Worm (Caenorhabditis elegans) whole organism, young adult: Measurements from ENCODE around the gene F16G10.3.

Experiments
- C17E4.6 ChIP-seq: fragments of 200-800 bp; sonication (Bioruptor generic); IDR thresholded peaks from 2 replicates; pipeline ENCODE4 v1.3.6; 2022; ENCODE audit warnings: missing genetic modification reagents, missing genetic modification characterization, missing compliant biosample characterization
- D2030.7 ChIP-seq: fragments of 200-800 bp; sonication (Bioruptor generic); IDR thresholded peaks from 2 replicates; pipeline ENCODE4 v1.3.6; 2022; ENCODE audit warnings: missing genetic modification reagents, missing genetic modification characterization, missing compliant biosample characterization
- F33H1.4 ChIP-seq: fragments of 200-800 bp; sonication (Bioruptor generic); IDR thresholded peaks from 2 replicates; pipeline ENCODE4 v1.3.6; 2022; ENCODE audit warnings: missing genetic modification reagents, missing genetic modification characterization, missing compliant biosample characterization
- F39B2.1 ChIP-seq: fragments of 200-800 bp; sonication (Bioruptor generic); IDR thresholded peaks from 2 replicates; pipeline ENCODE4 v1.3.6; 2022; ENCODE audit warnings: missing genetic modification reagents, missing genetic modification characterization, missing compliant biosample characterization
- F55B11.4 ChIP-seq: sonication (generic microtip); optimal IDR thresholded peaks from 2 replicates; lab custom pipeline; 2016; ENCODE audit warnings: missing compliant biosample characterization, missing genetic modification characterization, borderline replicate concordance; ENCODE audit not compliant: insufficient read depth
- Y56A3A.18 ChIP-seq: fragments of 200-800 bp; sonication (Bioruptor generic); IDR thresholded peaks from 2 replicates; pipeline ENCODE4 v1.3.6; 2022; ENCODE audit warnings: missing genetic modification reagents, missing genetic modification characterization, missing compliant biosample characterization
- Y79H2A.3 ChIP-seq: fragments of 200-800 bp; sonication (Bioruptor generic); conservative IDR thresholded peaks from 2 replicates; pipeline ENCODE4 v1.3.6; 2022; ENCODE audit warnings: missing genetic modification reagents, missing genetic modification characterization, missing compliant biosample characterization
- akir-1 ChIP-seq: fragments of 200-800 bp; sonication (Bioruptor generic); optimal IDR thresholded peaks from 2 replicates; lab custom pipeline; 2018; ENCODE audit warnings: mild to moderate bottlenecking, missing genetic modification characterization, moderate library complexity, missing compliant biosample characterization
- aptf-3 ChIP-seq: fragments of 200-800 bp; sonication (Bioruptor generic); IDR thresholded peaks from 2 replicates; pipeline ENCODE4 v1.3.6; 2022; ENCODE audit warnings: missing genetic modification characterization, missing compliant biosample characterization
- atf-7 ChIP-seq: sonication (generic microtip); optimal IDR thresholded peaks from 2 replicates; lab custom pipeline; 2017; ENCODE audit warnings: mild to moderate bottlenecking, missing genetic modification characterization, missing compliant biosample characterization
- attf-3 ChIP-seq: fragments of 200-800 bp; sonication (Bioruptor generic); conservative IDR thresholded peaks from 2 replicates; pipeline ENCODE4 v1.3.6; 2022; ENCODE audit warnings: missing genetic modification reagents, missing genetic modification characterization, missing compliant biosample characterization
- attf-6 ChIP-seq: fragments of 200-800 bp; sonication (Bioruptor generic); IDR thresholded peaks from 2 replicates; pipeline ENCODE4 v1.3.6; 2022; ENCODE audit warnings: missing genetic modification reagents, missing genetic modification characterization, missing compliant biosample characterization
- bed-1 ChIP-seq: fragments of 200-800 bp; sonication (Bioruptor generic); IDR thresholded peaks from 2 replicates; pipeline ENCODE4 v1.3.6; 2022; ENCODE audit warnings: missing genetic modification reagents, missing genetic modification characterization, missing compliant biosample characterization
- ceh-40 ChIP-seq: fragments of 200-800 bp; sonication (Bioruptor generic); IDR thresholded peaks from 2 replicates; pipeline ENCODE4 v1.3.6; 2022; ENCODE audit warnings: missing genetic modification characterization, missing compliant biosample characterization
- ceh-79 ChIP-seq: sonication (generic microtip); optimal IDR thresholded peaks from 2 replicates; lab custom pipeline; 2017; ENCODE audit warnings: mild to moderate bottlenecking, missing genetic modification characterization, missing compliant biosample characterization
- ceh-91 ChIP-seq: fragments of 200-800 bp; sonication (Bioruptor generic); IDR thresholded peaks from 2 replicates; pipeline ENCODE4 v1.3.6; 2022; ENCODE audit warnings: missing genetic modification reagents, missing genetic modification characterization, missing compliant biosample characterization
- chd-7 ChIP-seq: sonication (generic microtip); optimal IDR thresholded peaks from 2 replicates; lab custom pipeline; 2016; ENCODE audit warnings: mild to moderate bottlenecking, missing genetic modification characterization, moderate library complexity, missing compliant biosample characterization
- efl-1 ChIP-seq: fragments of 150-350 bp; optimal IDR thresholded peaks from 2 replicates; lab custom pipeline; 2014; ENCODE audit warnings: missing biosample characterization, missing genetic modification reagents, missing genetic modification characterization
- egl-44 ChIP-seq: fragments of 200-800 bp; sonication (Bioruptor generic); IDR thresholded peaks from 2 replicates; pipeline ENCODE4 v1.3.6; 2022; ENCODE audit warnings: missing genetic modification reagents, missing genetic modification characterization, missing compliant biosample characterization
- ets-4 ChIP-seq: fragments of 200-800 bp; sonication (Bioruptor generic); optimal IDR thresholded peaks from 2 replicates; lab custom pipeline; 2018; ENCODE audit warnings: mild to moderate bottlenecking, missing genetic modification characterization, missing compliant biosample characterization
- fkh-3 ChIP-seq: sonication (generic microtip); optimal IDR thresholded peaks from 2 replicates; lab custom pipeline; 2016; ENCODE audit warnings: mild to moderate bottlenecking, missing genetic modification characterization, missing compliant biosample characterization
- lin-26 ChIP-seq: fragments of 200-800 bp; sonication (Bioruptor generic); IDR thresholded peaks from 2 replicates; pipeline ENCODE4 v1.3.6; 2022; ENCODE audit warnings: missing genetic modification reagents, missing genetic modification characterization, missing compliant biosample characterization
- lin-40 ChIP-seq: sonication (generic microtip); optimal IDR thresholded peaks from 2 replicates; lab custom pipeline; 2016; ENCODE audit warnings: missing genetic modification characterization, mild to moderate bottlenecking, missing compliant biosample characterization, missing genotype, missing genetic modification reagents
- lsy-27 ChIP-seq: sonication (generic microtip); optimal IDR thresholded peaks from 2 replicates; lab custom pipeline; 2017; ENCODE audit warnings: missing genetic modification characterization, mild to moderate bottlenecking, missing compliant biosample characterization, antibody characterized with exemption, missing genotype, borderline replicate concordance; ENCODE audit not compliant: insufficient read depth
- madf-8 ChIP-seq: fragments of 200-800 bp; sonication (Bioruptor generic); conservative IDR thresholded peaks from 2 replicates; pipeline ENCODE4 v1.3.6; 2022; ENCODE audit warnings: missing genetic modification reagents, missing genetic modification characterization, missing compliant biosample characterization
- mel-28 ChIP-seq: sonication (generic microtip); optimal IDR thresholded peaks from 2 replicates; lab custom pipeline; 2016; ENCODE audit warnings: borderline replicate concordance, mild to moderate bottlenecking, missing genetic modification characterization, missing compliant biosample characterization
- mxl-1 ChIP-seq: sonication (generic microtip); optimal IDR thresholded peaks from 2 replicates; lab custom pipeline; 2016; ENCODE audit warnings: missing genetic modification characterization, missing compliant biosample characterization
- nhr-179 ChIP-seq: sonication (generic microtip); optimal IDR thresholded peaks from 2 replicates; lab custom pipeline; 2016; ENCODE audit warnings: mild to moderate bottlenecking, missing genetic modification characterization, missing compliant biosample characterization
- nhr-27 ChIP-seq: fragments of 200-800 bp; sonication (Bioruptor generic); optimal IDR thresholded peaks from 2 replicates; lab custom pipeline; 2018; ENCODE audit warnings: mild to moderate bottlenecking, missing genetic modification characterization, moderate library complexity, missing compliant biosample characterization
- nhr-80 ChIP-seq: sonication (generic microtip); optimal IDR thresholded peaks from 2 replicates; lab custom pipeline; 2016; ENCODE audit warnings: missing genetic modification characterization, missing compliant biosample characterization
- rcor-1 ChIP-seq: fragments of 200-800 bp; sonication (Bioruptor generic); IDR thresholded peaks from 2 replicates; pipeline ENCODE4 v1.3.6; 2022; ENCODE audit warnings: missing genetic modification reagents, missing genetic modification characterization, missing compliant biosample characterization
- sea-2 ChIP-seq: fragments of 200-800 bp; sonication (Bioruptor generic); IDR thresholded peaks from 2 replicates; pipeline ENCODE4 v1.3.6; 2022; ENCODE audit warnings: missing genetic modification characterization, missing compliant biosample characterization
- snpc-1.3 ChIP-seq: sonication (generic microtip); optimal IDR thresholded peaks from 2 replicates; lab custom pipeline; 2017; ENCODE audit warnings: missing genetic modification characterization, mild to moderate bottlenecking, missing compliant biosample characterization, antibody characterized with exemption, moderate library complexity, missing genotype, missing genetic modification reagents; ENCODE audit not compliant: insufficient read depth
- sptf-2 ChIP-seq: fragments of 200-800 bp; sonication (Bioruptor generic); optimal IDR thresholded peaks from 2 replicates; lab custom pipeline; 2018; ENCODE audit warnings: mild to moderate bottlenecking, missing genetic modification characterization, missing compliant biosample characterization
- unc-62 ChIP-seq: fragments of 150-350 bp; optimal IDR thresholded peaks from 2 replicates; lab custom pipeline; 2014; ENCODE audit warnings: missing biosample characterization, missing genetic modification reagents, missing genetic modification characterization
- xnd-1 ChIP-seq: sonication (generic microtip); optimal IDR thresholded peaks from 2 replicates; lab custom pipeline; 2016; ENCODE audit warnings: missing genotype, missing genetic modification reagents, missing genetic modification characterization, missing compliant biosample characterization
- zim-3 ChIP-seq: sonication (generic microtip); optimal IDR thresholded peaks from 2 replicates; lab custom pipeline; 2017; ENCODE audit warnings: mild to moderate bottlenecking, missing genetic modification characterization, moderate library complexity, missing compliant biosample characterization
- ztf-25 ChIP-seq: fragments of 200-800 bp; sonication (Bioruptor generic); IDR thresholded peaks from 2 replicates; pipeline ENCODE4 v1.3.6; 2022; ENCODE audit warnings: missing genetic modification reagents, missing genetic modification characterization, missing compliant biosample characterization

F16G10.3 gene

DNA sequence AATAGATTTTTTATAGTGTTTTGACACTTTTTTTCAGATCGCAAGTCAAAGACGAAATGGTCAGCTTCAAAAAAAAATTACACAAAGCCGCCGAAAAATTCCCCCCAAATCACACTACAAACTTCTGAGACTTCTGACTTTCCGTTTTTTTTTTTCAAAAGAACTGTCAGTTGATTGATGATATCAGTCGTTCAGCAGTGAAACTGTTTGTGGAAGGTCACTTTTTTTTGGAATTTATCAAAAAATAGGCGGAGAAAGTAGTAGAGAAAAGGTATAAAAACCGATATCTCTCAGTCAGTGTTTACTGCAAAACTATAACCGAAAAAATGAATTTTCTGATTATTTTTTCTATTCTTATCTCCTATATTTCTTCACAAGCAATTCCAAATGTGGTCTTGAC is 19.2 kb upstream of the F16G10.3 start, which contains the start of gene F43C11.3:
Gene F43C11.3, plus strand, starts transcription at position 301 of the 400 bp plus-strand sequence.
- no peak for TF ChIP-seq lin-40
- no peak for TF ChIP-seq ceh-79 (tag; lab: Kevin White, UChicago)
- TF ChIP-seq bed-1: no peak
- TF ChIP-seq sptf-2 (GFP tag; lab: Kevin White, UChicago): no peak
- TF ChIP-seq zim-3 (tag; lab: Kevin White, UChicago): no peak
- TF ChIP-seq unc-62 (GFP tag; lab: Kevin White, UChicago): no peak
- TF ChIP-seq ets-4: no peak

DNA sequence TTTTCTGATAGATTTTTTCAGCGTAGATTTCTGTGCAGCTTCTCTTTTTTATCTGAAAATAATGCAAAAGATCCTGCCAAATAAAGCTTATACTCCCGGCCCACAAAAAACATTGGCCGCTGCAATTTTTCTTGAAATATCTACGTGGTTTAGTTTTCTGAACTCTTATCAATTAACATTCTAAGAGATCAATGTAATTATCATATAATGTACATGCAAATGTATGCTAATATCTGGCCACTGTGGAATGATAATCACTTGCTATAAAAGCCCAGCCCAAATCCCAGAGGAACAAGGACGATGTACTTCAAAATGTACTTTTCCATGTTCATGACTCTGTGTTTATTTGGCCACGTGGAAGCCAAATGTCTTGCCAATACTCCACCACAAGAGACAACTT is 17.7 kb upstream of the F16G10.3 start, which contains the start of gene F43C11.2:
Gene F43C11.2, plus strand, starts transcription at position 301 of the 400 bp plus-strand sequence.
- no peak for TF ChIP-seq Y79H2A.3

DNA sequence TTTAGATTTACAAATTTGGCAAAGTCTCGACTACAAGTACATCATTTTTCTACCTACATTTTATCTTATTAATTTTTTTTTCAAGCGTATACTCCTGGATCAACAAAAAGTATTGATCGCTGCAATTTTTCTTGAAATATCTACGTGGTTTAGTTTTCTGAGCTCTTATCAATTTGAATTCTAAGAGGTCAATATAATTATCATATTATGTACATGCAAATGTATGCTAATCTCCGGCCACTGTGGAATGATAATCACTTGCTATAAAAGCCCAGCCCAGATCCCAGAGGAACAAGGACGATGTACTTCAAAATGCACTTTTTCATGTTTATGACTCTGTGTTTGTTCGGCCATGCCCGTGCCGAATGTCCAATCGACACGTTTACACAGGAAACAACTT is 15.4 kb upstream of the F16G10.3 start, which contains the start of gene F43C11.1:
Gene F43C11.1, plus strand, starts transcription at position 301 of the 400 bp plus-strand sequence.
- no peak for TF ChIP-seq lin-26 (GFP tag; lab: Robert Waterston, UW)
- no peak for TF ChIP-seq zim-3 (tag; lab: Kevin White, UChicago)
- TF ChIP-seq atf-7: no peak
- TF ChIP-seq attf-3 (GFP tag; lab: Robert Waterston, UW): no peak
- TF ChIP-seq madf-8: no peak
- TF ChIP-seq nhr-80 (tag; lab: Kevin White, UChicago): no peak
- no peak for TF ChIP-seq Y56A3A.18 (GFP tag; lab: Robert Waterston, UW)
- no peak for TF ChIP-seq nhr-27 (tag; lab: Kevin White, UChicago)
- no peak for TF ChIP-seq mxl-1 (tag; lab: Kevin White, UChicago)
- no peak for TF ChIP-seq rcor-1 (GFP tag; lab: Robert Waterston, UW)
- no peak for TF ChIP-seq attf-6 (GFP tag; lab: Robert Waterston, UW)
- TF ChIP-seq ceh-40 (GFP tag; lab: Robert Waterston, UW): no peak
- no peak for TF ChIP-seq efl-1 (GFP tag; lab: Kevin White, UChicago)
- TF ChIP-seq chd-7 (tag; lab: Kevin White, UChicago): no peak
- TF ChIP-seq aptf-3: no peak
- no peak for TF ChIP-seq C17E4.6 (GFP tag; lab: Robert Waterston, UW)
- TF ChIP-seq ets-4: no peak
- no peak for TF ChIP-seq xnd-1 (tag; lab: Kevin White, UChicago)
- TF ChIP-seq F55B11.4 (tag; lab: Kevin White, UChicago): no peak

DNA sequence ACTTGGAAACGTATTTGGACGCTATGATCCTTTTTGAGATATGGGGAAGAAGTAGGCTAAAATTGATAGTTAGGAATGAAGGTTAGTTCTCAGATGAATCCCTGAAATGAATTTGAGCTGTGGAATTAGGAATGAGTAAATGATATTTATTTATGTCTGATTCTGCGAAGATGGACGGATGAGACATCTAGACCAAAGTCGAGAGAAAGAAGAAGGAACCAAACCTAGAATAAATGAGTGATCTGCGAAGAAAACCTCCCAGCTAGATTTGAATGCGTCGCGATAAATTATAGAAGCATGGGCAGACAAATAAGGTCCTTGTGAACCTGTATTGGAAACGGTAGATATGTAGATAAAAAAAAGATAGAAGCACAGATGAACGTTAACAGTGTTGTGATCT is 12.2 kb upstream of the F16G10.3 start, which contains the start of gene F43C11.16:
Gene F43C11.16, minus strand, starts transcription at position 101 of the 400 bp plus-strand sequence.
- TF ChIP-seq mel-28 (tag; lab: Kevin White, UChicago): no peak

DNA sequence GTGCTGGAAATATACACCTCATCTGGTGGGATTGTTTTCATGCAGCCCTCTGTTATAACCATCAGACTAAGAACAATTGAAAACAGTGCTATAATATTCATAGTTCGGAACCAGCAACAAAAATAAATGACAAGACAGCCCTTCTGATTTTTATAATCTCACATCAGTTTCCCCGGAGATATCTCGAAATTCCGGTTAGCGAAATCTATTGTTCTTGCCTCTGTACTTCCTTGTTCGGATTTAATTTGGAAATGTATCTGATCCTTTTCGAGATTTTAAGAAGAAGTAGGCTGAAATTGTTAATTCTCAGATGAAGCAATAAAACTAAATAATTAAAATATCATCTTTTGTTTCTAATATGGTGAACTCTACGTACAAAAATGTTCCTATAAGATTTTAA is 8.5 kb upstream of the F16G10.3 start, which contains the start of gene F43C11.11:
Gene F43C11.11, minus strand, starts transcription at position 101 of the 400 bp plus-strand sequence.
- TF ChIP-seq D2030.7 (no peak), nhr-27 (tag; lab: Kevin White, UChicago) (no peak), egl-44 (GFP tag; lab: Robert Waterston, UW) (no peak), ceh-91 (GFP tag; lab: Robert Waterston, UW) (no peak), fkh-3 (tag; lab: Kevin White, UChicago) (no peak), snpc-1.3 (tag; lab: Kevin White, UChicago) (no peak), ztf-25 (GFP tag; lab: Robert Waterston, UW) (no peak), F33H1.4 (GFP tag; lab: Robert Waterston, UW) (no peak), akir-1 (GFP tag; lab: Kevin White, UChicago) (no peak), sea-2 (GFP tag; lab: Robert Waterston, UW) (no peak), lsy-27 (no peak), nhr-179 (tag; lab: Kevin White, UChicago) (no peak), F39B2.1 (GFP tag; lab: Robert Waterston, UW) (no peak), ceh-79 (tag; lab: Kevin White, UChicago) (no peak), sptf-2 (GFP tag; lab: Kevin White, UChicago) (no peak)
